Worm (Caenorhabditis elegans): Measurements from ENCODE around the gene aakg-1.

ce11 chrIII:12510505-12510904, 64.7 kb downstream of the aakg-1 start:
- TF ChIP-seq sem-2 (GFP tag; optimal IDR thresholded peaks at IDR 0.05) = no peak
- TF ChIP-seq ces-1 (GFP tag; optimal IDR thresholded peaks at IDR 0.05) = no peak
